Worm (Caenorhabditis elegans) whole organism, midembryonic: ENCODE measurements around the gene srh-11.

Source experiments
- flt-1 ChIP-seq: fragments of 200-800 bp; sonication (Bioruptor generic); IDR thresholded peaks from 2 replicates; pipeline ENCODE4 v1.3.6; 2022; ENCODE audit warnings: missing genetic modification characterization, missing compliant biosample characterization
- ref-1 ChIP-seq: fragments of 200-800 bp; sonication (Bioruptor generic); conservative IDR thresholded peaks from 2 replicates; pipeline ENCODE4 v1.3.6; 2022; ENCODE audit warnings: missing genetic modification reagents, missing genetic modification characterization, missing compliant biosample characterization
- ztf-23 ChIP-seq: fragments of 200-800 bp; sonication (Bioruptor generic); IDR thresholded peaks from 2 replicates; pipeline ENCODE4 v1.3.6; 2022; ENCODE audit warnings: missing genetic modification reagents, missing genetic modification characterization, missing compliant biosample characterization
- ztf-29 ChIP-seq: fragments of 200-800 bp; sonication (Bioruptor generic); IDR thresholded peaks from 2 replicates; pipeline ENCODE4 v1.3.6; 2022; ENCODE audit warnings: missing genetic modification reagents, missing genetic modification characterization, missing compliant biosample characterization

- TF ChIP-seq ref-1 (GFP tag; lab: Robert Waterston, UW) (no peak), ztf-29 (GFP tag; lab: Robert Waterston, UW) (no peak), ztf-23 (GFP tag; lab: Robert Waterston, UW) (no peak), flt-1 (GFP tag; lab: Robert Waterston, UW) (no peak)
Measured at ce11 chrX:8320889-8321288, 2.0 kb upstream of the srh-11 start, which contains the start of gene pqn-57.
